Worm (Caenorhabditis elegans) whole organism, late embryonic: ENCODE data around the gene ctr-9.

Source experiments
- C38D4.7 ChIP-seq: fragments of 200-800 bp; sonication (Bioruptor generic); optimal IDR thresholded peaks from 2 replicates; lab custom pipeline; 2018; ENCODE audit warnings: mild to moderate bottlenecking, missing genetic modification characterization, moderate library complexity, missing compliant biosample characterization
- K09A11.1 ChIP-seq: sonication (generic microtip); optimal IDR thresholded peaks from 2 replicates; lab custom pipeline; 2017; ENCODE audit warnings: antibody characterized with exemption, mild to moderate bottlenecking, missing genetic modification characterization, missing compliant biosample characterization; ENCODE audit not compliant: insufficient read depth
- T23F11.4 ChIP-seq: fragments of 200-800 bp; sonication (Bioruptor generic); optimal IDR thresholded peaks from 2 replicates; lab custom pipeline; 2018; ENCODE audit warnings: mild to moderate bottlenecking, missing genetic modification characterization, missing compliant biosample characterization
- ahr-1 ChIP-seq: sonication (generic microtip); optimal IDR thresholded peaks from 2 replicates; lab custom pipeline; 2016; ENCODE audit warnings: missing genetic modification characterization, missing compliant biosample characterization
- ceh-14 ChIP-seq: sonication (generic microtip); optimal IDR thresholded peaks from 2 replicates; lab custom pipeline; 2016; ENCODE audit warnings: missing genotype, missing genetic modification characterization, missing compliant biosample characterization
- ceh-31 ChIP-seq: sonication (generic microtip); optimal IDR thresholded peaks from 2 replicates; lab custom pipeline; 2016; ENCODE audit warnings: missing genetic modification characterization, missing compliant biosample characterization
- ceh-45 ChIP-seq: fragments of 200-800 bp; sonication (Bioruptor generic); IDR thresholded peaks from 2 replicates; pipeline ENCODE4 v1.3.6; 2022; ENCODE audit warnings: missing genetic modification reagents, missing genetic modification characterization, missing compliant biosample characterization
- ceh-6 ChIP-seq: fragments of 200-800 bp; sonication (Bioruptor generic); optimal IDR thresholded peaks from 2 replicates; lab custom pipeline; 2018; ENCODE audit warnings: mild to moderate bottlenecking, missing genetic modification characterization, missing compliant biosample characterization
- dmd-4 ChIP-seq: sonication (generic microtip); optimal IDR thresholded peaks from 2 replicates; lab custom pipeline; 2016; ENCODE audit warnings: borderline replicate concordance, missing genetic modification characterization, missing compliant biosample characterization
- elt-2 ChIP-seq: sonication (generic microtip); optimal IDR thresholded peaks from 2 replicates; lab custom pipeline; 2016; ENCODE audit warnings: missing genetic modification reagents, missing genetic modification characterization, missing compliant biosample characterization
- ets-4 ChIP-seq: sonication (generic microtip); optimal IDR thresholded peaks from 2 replicates; lab custom pipeline; 2016; ENCODE audit warnings: missing genetic modification characterization, missing compliant biosample characterization
- fax-1 ChIP-seq: sonication (generic microtip); optimal IDR thresholded peaks from 2 replicates; lab custom pipeline; 2016; ENCODE audit warnings: missing genotype, missing genetic modification characterization, missing compliant biosample characterization
- hlh-15 ChIP-seq: sonication (generic microtip); optimal IDR thresholded peaks from 2 replicates; lab custom pipeline; 2016; ENCODE audit warnings: missing genetic modification characterization, missing compliant biosample characterization
- hlh-8 ChIP-seq: sonication (generic microtip); optimal IDR thresholded peaks from 2 replicates; lab custom pipeline; 2016; ENCODE audit warnings: missing genotype, missing genetic modification characterization, missing compliant biosample characterization
- lin-11 ChIP-seq: fragments of 200-800 bp; sonication (Bioruptor generic); optimal IDR thresholded peaks from 2 replicates; lab custom pipeline; 2018; ENCODE audit warnings: mild to moderate bottlenecking, missing genetic modification characterization, missing compliant biosample characterization
- madf-2 ChIP-seq: sonication (generic microtip); optimal IDR thresholded peaks from 2 replicates; lab custom pipeline; 2017; ENCODE audit warnings: missing genetic modification characterization, missing compliant biosample characterization
- mec-3 ChIP-seq: sonication (generic microtip); optimal IDR thresholded peaks from 2 replicates; lab custom pipeline; 2016; ENCODE audit warnings: borderline replicate concordance, missing genetic modification characterization, missing compliant biosample characterization
- nfya-1 ChIP-seq: sonication (generic microtip); optimal IDR thresholded peaks from 2 replicates; lab custom pipeline; 2017; ENCODE audit warnings: missing genetic modification characterization, mild to moderate bottlenecking, missing compliant biosample characterization, antibody characterized with exemption, moderate library complexity
- odd-2 ChIP-seq: sonication (generic microtip); optimal IDR thresholded peaks from 2 replicates; lab custom pipeline; 2017; ENCODE audit warnings: antibody characterized with exemption, mild to moderate bottlenecking, missing genetic modification characterization, missing compliant biosample characterization
- pha-2 ChIP-seq: sonication (generic microtip); optimal IDR thresholded peaks from 2 replicates; lab custom pipeline; 2017; ENCODE audit warnings: mild to moderate bottlenecking, missing genetic modification characterization, missing compliant biosample characterization
- pha-4 ChIP-seq: fragments of 150-350 bp; optimal IDR thresholded peaks from 2 replicates; lab custom pipeline; 2018; ENCODE audit warnings: missing biosample characterization, missing genetic modification reagents, missing genetic modification characterization
- pqm-1 ChIP-seq: sonication (generic microtip); optimal IDR thresholded peaks from 2 replicates; lab custom pipeline; 2016; ENCODE audit warnings: missing genetic modification characterization, missing compliant biosample characterization
- ref-2 ChIP-seq: sonication (generic microtip); optimal IDR thresholded peaks from 2 replicates; lab custom pipeline; 2016; ENCODE audit warnings: missing genetic modification characterization, missing compliant biosample characterization
- syd-9 ChIP-seq: sonication (generic microtip); optimal IDR thresholded peaks from 2 replicates; lab custom pipeline; 2016; ENCODE audit warnings: mild to moderate bottlenecking, missing genetic modification characterization, moderate library complexity, missing compliant biosample characterization
- unc-3 ChIP-seq, 2 experiments: fragments of 200-800 bp in 1 of 2; sonication (Bioruptor generic) in 1 of 2; sonication (generic microtip) in 1 of 2; conservative IDR thresholded peaks in 1 of 2; optimal IDR thresholded peaks in 1 of 2; 2 replicates each; pipeline versions ENCODE4 v1.3.6 to Lab custom; 2016 to 2022; ENCODE audit warnings: missing compliant biosample characterization in 2 of 2, missing genetic modification characterization in 2 of 2, missing genetic modification reagents in 1 of 2
- unc-42 ChIP-seq: sonication (generic microtip); optimal IDR thresholded peaks from 2 replicates; lab custom pipeline; 2016; ENCODE audit warnings: missing genotype, missing genetic modification characterization, missing compliant biosample characterization
- unc-55 ChIP-seq: sonication (generic microtip); optimal IDR thresholded peaks from 2 replicates; lab custom pipeline; 2017; ENCODE audit warnings: missing biosample characterization, missing genetic modification reagents, missing genetic modification characterization
- unc-86 ChIP-seq: sonication (generic microtip); optimal IDR thresholded peaks from 2 replicates; lab custom pipeline; 2016; ENCODE audit warnings: missing genetic modification characterization, missing compliant biosample characterization
- zip-5 ChIP-seq: sonication (generic microtip); optimal IDR thresholded peaks from 2 replicates; lab custom pipeline; 2016; ENCODE audit warnings: missing genetic modification characterization, missing compliant biosample characterization

ctr-9 gene

ce11 chrIII:9487454-9487853 lies 3.7 kb upstream of the ctr-9 start:
- peak; percentile 6 for TF ChIP-seq elt-2 (tag; lab: Kevin White, UChicago)
- no peak for TF ChIP-seq ets-4
- TF ChIP-seq, all 69 proteins: peak for 1

DNA sequence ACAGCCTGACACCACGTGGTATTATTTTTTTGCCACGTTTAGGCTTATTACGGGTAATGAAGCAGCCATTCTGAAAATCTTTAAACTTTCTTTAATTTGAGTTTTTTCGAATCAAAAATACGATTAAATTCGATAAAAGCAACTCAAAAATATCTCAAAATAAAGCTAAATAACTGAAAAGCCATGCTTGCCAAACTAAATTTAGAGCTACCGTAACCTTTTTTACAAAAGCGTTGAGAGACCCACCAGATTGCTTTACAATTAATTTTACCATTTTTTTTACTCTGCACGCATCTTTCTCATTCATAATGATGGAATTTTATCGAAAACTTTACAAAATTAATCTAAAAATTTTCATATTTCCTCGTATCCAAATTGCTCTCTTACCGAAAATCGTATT lies 3.2 kb upstream of the ctr-9 start:
- TF ChIP-seq fax-1 (tag; lab: Kevin White, UChicago) (no peak), ceh-31 (tag; lab: Kevin White, UChicago) (no peak), dmd-4 (tag; lab: Kevin White, UChicago) (no peak), pha-4 (no peak), odd-2 (tag; lab: Kevin White, UChicago) (no peak), unc-42 (tag; lab: Kevin White, UChicago) (no peak)
- TF ChIP-seq, all 69 proteins: peak for 0

DNA sequence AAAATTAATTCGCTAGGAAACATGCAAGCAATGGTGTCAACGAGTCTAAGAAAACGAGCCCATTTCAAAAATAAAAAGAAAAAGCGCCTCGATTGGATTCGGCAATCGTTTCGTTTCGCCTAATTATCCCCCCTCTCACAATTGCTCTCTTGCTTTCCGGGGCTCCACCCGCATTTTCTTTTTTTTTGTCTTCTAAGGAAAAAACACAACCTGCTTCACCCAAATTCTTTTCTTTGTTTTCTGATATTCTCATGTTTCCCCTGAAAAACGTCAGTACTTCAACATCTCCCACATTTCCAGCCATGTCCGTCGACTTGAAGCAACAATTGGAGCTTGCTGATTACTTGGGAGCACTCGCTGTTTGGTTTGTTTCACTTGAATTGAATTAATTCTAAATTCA lies 2.8 kb upstream of the ctr-9 start, which contains the start of gene nlp-36:
nlp-36 (plus strand) TSS at position 301 of the 400 bp plus-strand sequence.
- TF ChIP-seq C38D4.7 (GFP tag; lab: Kevin White, UChicago) (no peak), ahr-1 (tag; lab: Kevin White, UChicago) (no peak), unc-55 (no peak)

- no peak for TF ChIP-seq ets-4
- no peak for TF ChIP-seq mec-3 (tag; lab: Kevin White, UChicago)
- TF ChIP-seq ceh-31 (tag; lab: Kevin White, UChicago): no peak
- no peak for TF ChIP-seq pha-2 (tag; lab: Kevin White, UChicago)
- no peak for TF ChIP-seq nfya-1 (tag; lab: Kevin White, UChicago)
- TF ChIP-seq K09A11.1: no peak
- no peak for TF ChIP-seq lin-11 (tag; lab: Kevin White, UChicago)
- TF ChIP-seq syd-9: no peak
- no peak for TF ChIP-seq ceh-6 (GFP tag; lab: Kevin White, UChicago)
- no peak for TF ChIP-seq ahr-1 (tag; lab: Kevin White, UChicago)
- TF ChIP-seq ceh-45 (GFP tag; lab: Robert Waterston, UW): no peak
- TF ChIP-seq hlh-15: no peak
- no peak for TF ChIP-seq T23F11.4 (GFP tag; lab: Kevin White, UChicago)
- TF ChIP-seq hlh-8 (tag; lab: Kevin White, UChicago): no peak
These were observed 1.4 kb upstream of the ctr-9 start for ce11 chrIII:9489798-9490197.

- TF ChIP-seq lin-11 (tag; lab: Kevin White, UChicago) (no peak), madf-2 (no peak), ref-2 (tag; lab: Kevin White, UChicago) (no peak), pqm-1 (tag; lab: Kevin White, UChicago) (no peak), zip-5 (no peak), unc-3 (GFP tag; conservative IDR thresholded peaks at IDR 0.05; lab: Robert Waterston, UW) (no peak), unc-3 (tag; optimal IDR thresholded peaks at IDR 0.05; lab: Kevin White, UChicago) (no peak), T23F11.4 (GFP tag; lab: Kevin White, UChicago) (no peak)
- TF ChIP-seq, all 69 proteins: peak for 0
These were observed 3.0 kb downstream of the ctr-9 start for ce11 chrIII:9494209-9494608.

- TF ChIP-seq C38D4.7 (GFP tag; lab: Kevin White, UChicago) (no peak), unc-42 (tag; lab: Kevin White, UChicago) (no peak), pqm-1 (tag; lab: Kevin White, UChicago) (no peak), mec-3 (tag; lab: Kevin White, UChicago) (no peak), unc-86 (tag; lab: Kevin White, UChicago) (no peak), dmd-4 (tag; lab: Kevin White, UChicago) (no peak), pha-2 (tag; lab: Kevin White, UChicago) (no peak), ceh-14 (no peak)
These were observed 4.9 kb downstream of the ctr-9 start for ce11 chrIII:9496083-9496482.
